Worm (Caenorhabditis elegans) whole organism, L2 larva: Measurements from ENCODE around the gene ntp-1.
A peak's percentile ranks its signal among the peaks of the same experiment; 100 is the strongest.

Experiments
- F13H6.1 ChIP-seq: sonication (generic microtip); optimal IDR thresholded peaks from 2 replicates; lab custom pipeline; 2016; ENCODE audit warnings: missing genetic modification characterization, missing compliant biosample characterization
- R02D3.7 ChIP-seq: fragments of 150-350 bp; optimal IDR thresholded peaks from 2 replicates; lab custom pipeline; 2014; ENCODE audit warnings: missing biosample characterization, missing genetic modification characterization
- Y55F3AM.14 ChIP-seq: fragments of 200-800 bp; sonication (Bioruptor generic); optimal IDR thresholded peaks from 2 replicates; lab custom pipeline; 2018; ENCODE audit warnings: mild to moderate bottlenecking, missing genetic modification characterization, missing compliant biosample characterization
- alr-1 ChIP-seq: fragments of 150-350 bp; optimal IDR thresholded peaks from 2 replicates; lab custom pipeline; 2014; ENCODE audit warnings: missing biosample characterization, missing genetic modification characterization
- blmp-1 ChIP-seq: sonication (generic microtip); optimal IDR thresholded peaks from 2 replicates; lab custom pipeline; 2017; ENCODE audit warnings: missing genetic modification characterization, mild to moderate bottlenecking, missing compliant biosample characterization, antibody characterized with exemption, moderate library complexity; ENCODE audit not compliant: insufficient read depth
- ceh-82 ChIP-seq: fragments of 150-350 bp; optimal IDR thresholded peaks from 2 replicates; lab custom pipeline; 2014; ENCODE audit warnings: missing biosample characterization, missing genetic modification characterization
- crh-2 ChIP-seq: sonication (generic microtip); optimal IDR thresholded peaks from 2 replicates; lab custom pipeline; 2017; ENCODE audit warnings: missing biosample characterization, missing genetic modification characterization
- dmd-4 ChIP-seq: sonication (generic microtip); optimal IDR thresholded peaks from 2 replicates; lab custom pipeline; 2017; ENCODE audit warnings: missing biosample characterization, missing genetic modification characterization
- egl-27 ChIP-seq: sonication (generic microtip); optimal IDR thresholded peaks from 3 replicates; lab custom pipeline; 2017; ENCODE audit warnings: missing biosample characterization, missing genetic modification reagents, missing genetic modification characterization
- elt-1 ChIP-seq: fragments of 150-350 bp; optimal IDR thresholded peaks from 2 replicates; lab custom pipeline; 2014; ENCODE audit warnings: missing biosample characterization, missing genetic modification characterization
- elt-3 ChIP-seq: sonication (generic microtip); optimal IDR thresholded peaks from 2 replicates; lab custom pipeline; 2017; ENCODE audit warnings: missing biosample characterization, missing genetic modification characterization
- fos-1 ChIP-seq: fragments of 150-350 bp; optimal IDR thresholded peaks from 2 replicates; lab custom pipeline; 2014; ENCODE audit warnings: missing biosample characterization, missing genetic modification characterization
- gmeb-1 ChIP-seq: fragments of 150-350 bp; optimal IDR thresholded peaks from 2 replicates; lab custom pipeline; 2014; ENCODE audit warnings: missing biosample characterization, missing genetic modification characterization
- lin-13 ChIP-seq: fragments of 150-350 bp; optimal IDR thresholded peaks from 2 replicates; lab custom pipeline; 2014; ENCODE audit warnings: missing biosample characterization, missing genetic modification reagents, missing genetic modification characterization
- lin-39 ChIP-seq: fragments of 150-350 bp; optimal IDR thresholded peaks from 2 replicates; lab custom pipeline; 2014; ENCODE audit warnings: missing biosample characterization, missing genetic modification reagents, missing genetic modification characterization
- lsy-2 ChIP-seq, 2 experiments: fragments of 150-350 bp in 1 of 2; sonication (generic microtip) in 1 of 2; optimal IDR thresholded peaks; 2 replicates each; lab custom pipeline; 2014 to 2017; ENCODE audit warnings: missing biosample characterization in 2 of 2, missing genetic modification characterization in 2 of 2
- mdl-1 ChIP-seq, 2 experiments: fragments of 150-350 bp in 1 of 2; sonication (generic microtip) in 1 of 2; optimal IDR thresholded peaks; 2 replicates each; lab custom pipeline; 2017; ENCODE audit warnings: missing biosample characterization in 2 of 2, missing genetic modification characterization in 2 of 2
- nhr-10 ChIP-seq: sonication (generic microtip); optimal IDR thresholded peaks from 2 replicates; lab custom pipeline; 2017; ENCODE audit warnings: missing biosample characterization, missing genetic modification characterization
- nhr-11 ChIP-seq: fragments of 150-350 bp; optimal IDR thresholded peaks from 2 replicates; lab custom pipeline; 2014; ENCODE audit warnings: missing biosample characterization, missing genetic modification characterization
- nhr-12 ChIP-seq: fragments of 150-350 bp; optimal IDR thresholded peaks from 2 replicates; lab custom pipeline; 2014; ENCODE audit warnings: missing biosample characterization, missing genetic modification characterization
- nhr-21 ChIP-seq: fragments of 150-350 bp; optimal IDR thresholded peaks from 2 replicates; lab custom pipeline; 2014; ENCODE audit warnings: missing biosample characterization, missing genetic modification characterization
- nhr-23 ChIP-seq: fragments of 150-350 bp; optimal IDR thresholded peaks from 2 replicates; lab custom pipeline; 2014; ENCODE audit warnings: missing biosample characterization, missing genetic modification reagents, missing genetic modification characterization
- nhr-237 ChIP-seq: fragments of 150-350 bp; optimal IDR thresholded peaks from 2 replicates; lab custom pipeline; 2014; ENCODE audit warnings: missing biosample characterization, missing genetic modification characterization
- nhr-25 ChIP-seq: fragments of 150-350 bp; sonication (generic microtip); optimal IDR thresholded peaks from 3 replicates; lab custom pipeline; 2014; ENCODE audit warnings: missing biosample characterization, missing genetic modification characterization
- nhr-77 ChIP-seq: fragments of 150-350 bp; optimal IDR thresholded peaks from 2 replicates; lab custom pipeline; 2014; ENCODE audit warnings: missing biosample characterization, missing genetic modification characterization
- peb-1 ChIP-seq: fragments of 150-350 bp; optimal IDR thresholded peaks from 2 replicates; lab custom pipeline; 2014; ENCODE audit warnings: missing biosample characterization, missing genetic modification characterization
- sem-4 ChIP-seq: fragments of 150-350 bp; optimal IDR thresholded peaks from 2 replicates; lab custom pipeline; 2014; ENCODE audit warnings: missing biosample characterization, missing genetic modification reagents, missing genetic modification characterization
- skn-1 ChIP-seq: sonication (generic microtip); optimal IDR thresholded peaks from 2 replicates; lab custom pipeline; 2017; ENCODE audit warnings: missing biosample characterization, missing genetic modification characterization
- sma-3 ChIP-seq: sonication (generic microtip); optimal IDR thresholded peaks from 2 replicates; lab custom pipeline; 2016; ENCODE audit warnings: missing genetic modification reagents, missing genetic modification characterization, missing compliant biosample characterization
- sma-9 ChIP-seq, 2 experiments: fragments of 150-350 bp in 1 of 2; sonication (generic microtip) in 1 of 2; optimal IDR thresholded peaks; 2 replicates each; lab custom pipeline; 2014 to 2016; ENCODE audit warnings: missing genetic modification characterization in 2 of 2, mild to moderate bottlenecking in 1 of 2, missing biosample characterization in 1 of 2, missing compliant biosample characterization in 1 of 2, missing genetic modification reagents in 1 of 2, moderate library complexity in 1 of 2
- snpc-4 ChIP-seq: fragments of 150-350 bp; optimal IDR thresholded peaks from 2 replicates; lab custom pipeline; 2014; ENCODE audit warnings: missing biosample characterization, missing genetic modification characterization
- unc-39 ChIP-seq: fragments of 150-350 bp; optimal IDR thresholded peaks from 2 replicates; lab custom pipeline; 2014; ENCODE audit warnings: missing biosample characterization, missing genetic modification characterization
- unc-55 ChIP-seq: fragments of 150-350 bp; sonication (generic microtip); optimal IDR thresholded peaks from 3 replicates; lab custom pipeline; 2014; ENCODE audit warnings: missing biosample characterization, missing genetic modification reagents, missing genetic modification characterization
- unc-62 ChIP-seq: fragments of 150-350 bp; optimal IDR thresholded peaks from 2 replicates; lab custom pipeline; 2014; ENCODE audit warnings: missing biosample characterization, missing genetic modification reagents, missing genetic modification characterization
- zag-1 ChIP-seq: fragments of 150-350 bp; optimal IDR thresholded peaks from 2 replicates; lab custom pipeline; 2014; ENCODE audit warnings: missing biosample characterization, missing genetic modification characterization
- ztf-11 ChIP-seq: sonication (generic microtip); optimal IDR thresholded peaks from 2 replicates; lab custom pipeline; 2017; ENCODE audit warnings: missing biosample characterization, missing genetic modification characterization
- ztf-4 ChIP-seq: fragments of 150-350 bp; optimal IDR thresholded peaks from 2 replicates; lab custom pipeline; 2014; ENCODE audit warnings: missing biosample characterization, missing genetic modification characterization

ntp-1 gene

DNA sequence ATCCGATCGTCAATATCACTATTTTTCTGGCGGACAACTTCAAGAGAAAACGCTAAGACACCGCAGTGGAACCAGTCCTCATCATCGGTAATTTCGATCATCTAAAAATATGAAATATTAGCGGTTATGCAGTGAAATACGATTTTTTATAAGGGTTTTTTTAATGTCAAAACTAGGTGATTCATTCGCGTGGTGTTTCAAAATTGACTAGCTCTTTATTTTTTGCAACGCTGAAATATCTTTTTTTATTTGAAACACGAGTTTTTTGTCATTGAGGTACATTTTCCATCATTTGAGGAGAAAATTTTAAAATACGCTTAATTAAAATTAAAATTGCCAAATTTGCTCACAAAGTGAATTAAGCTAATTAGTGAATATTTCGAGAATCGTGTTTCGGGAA is 35.1 kb downstream of the ntp-1 start, which contains the start of gene dsb-3:
TSS of gene dsb-3 (minus strand) at position 101 of the 400 bp plus-strand sequence.
- TF ChIP-seq unc-39, result no peak
- TF ChIP-seq sem-4 (tag; lab: Kevin White, UChicago), result no peak
- TF ChIP-seq unc-62 (GFP tag; lab: Kevin White, UChicago), result no peak
- TF ChIP-seq peb-1 (tag; lab: Kevin White, UChicago), result no peak
- TF ChIP-seq F13H6.1, result no peak
- no peak for TF ChIP-seq sma-9 (GFP tag; optimal IDR thresholded peaks at IDR 0.05; lab: Kevin White, UChicago)
- TF ChIP-seq sma-9 (tag; optimal IDR thresholded peaks at IDR 0.05; lab: Kevin White, UChicago), result no peak
- no peak for TF ChIP-seq alr-1 (tag; lab: Kevin White, UChicago)
- no peak for TF ChIP-seq unc-55 (GFP tag; lab: Kevin White, UChicago)
- TF ChIP-seq fos-1, result no peak
- TF ChIP-seq ztf-11, result no peak
- no peak for TF ChIP-seq R02D3.7 (tag; lab: Kevin White, UChicago)
- TF ChIP-seq sma-3 (GFP tag; lab: Kevin White, UChicago), result no peak
- TF ChIP-seq nhr-10 (tag; lab: Kevin White, UChicago), result no peak
- TF ChIP-seq lsy-2 (tag; optimal IDR thresholded peaks at IDR 0.05; lab: Kevin White, UChicago), result no peak
- TF ChIP-seq ceh-82 (tag; lab: Kevin White, UChicago), result no peak
- TF ChIP-seq, all 48 proteins: peak for 0

DNA sequence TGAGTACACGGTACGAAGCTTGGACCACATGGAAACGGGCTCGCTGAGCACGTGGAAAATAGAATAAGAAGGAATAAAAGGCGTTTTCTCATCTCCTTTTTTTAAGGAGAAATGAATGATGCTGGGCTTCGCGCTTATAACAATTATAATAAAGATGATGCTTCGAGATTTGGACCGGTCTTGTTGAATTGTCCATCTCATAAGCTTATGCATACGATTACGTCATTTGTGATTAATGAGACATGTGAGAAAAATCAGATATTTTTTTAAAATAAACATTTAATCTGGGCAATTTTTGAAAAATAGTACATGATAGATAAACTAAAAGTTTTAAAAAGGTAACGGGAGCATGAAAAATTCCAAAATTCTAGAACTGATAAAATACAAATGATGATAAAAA is 37.4 kb downstream of the ntp-1 start, which contains the start of gene C46A5.4:
TSS of gene C46A5.4 (minus strand) at position 101 of the 400 bp plus-strand sequence.
- TF ChIP-seq Y55F3AM.14 (no peak), R02D3.7 (tag; lab: Kevin White, UChicago) (no peak), nhr-21 (tag; lab: Kevin White, UChicago) (no peak), egl-27 (no peak), snpc-4 (no peak), mdl-1 (tag; optimal IDR thresholded peaks at IDR 0.05; lab: Kevin White, UChicago) (no peak), ztf-11 (no peak), zag-1 (tag; lab: Kevin White, UChicago) (no peak), unc-62 (GFP tag; lab: Kevin White, UChicago) (no peak), ztf-4 (no peak)

DNA sequence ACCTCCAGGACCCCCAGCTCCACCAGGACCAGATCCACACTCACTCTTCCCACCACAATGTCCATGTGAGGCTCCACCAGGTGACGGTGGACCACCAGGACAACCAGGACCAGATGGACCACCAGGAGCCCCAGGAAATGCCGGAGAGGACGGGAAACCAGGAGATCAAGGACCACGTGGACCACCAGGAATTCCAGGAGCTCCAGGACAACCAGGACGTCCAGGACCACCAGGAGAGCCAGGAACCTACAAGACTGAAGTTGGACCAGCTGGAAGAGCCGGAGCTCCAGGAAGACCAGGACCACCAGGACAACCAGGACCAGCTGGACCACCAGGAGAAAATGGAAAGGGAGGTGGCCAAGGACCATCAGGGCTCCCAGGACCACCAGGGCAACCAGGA is 40.5 kb downstream of the ntp-1 start:
- TF ChIP-seq Y55F3AM.14, result no peak
- no peak for TF ChIP-seq nhr-21 (tag; lab: Kevin White, UChicago)
- no peak for TF ChIP-seq gmeb-1
- TF ChIP-seq unc-62 (GFP tag; lab: Kevin White, UChicago), result no peak

DNA sequence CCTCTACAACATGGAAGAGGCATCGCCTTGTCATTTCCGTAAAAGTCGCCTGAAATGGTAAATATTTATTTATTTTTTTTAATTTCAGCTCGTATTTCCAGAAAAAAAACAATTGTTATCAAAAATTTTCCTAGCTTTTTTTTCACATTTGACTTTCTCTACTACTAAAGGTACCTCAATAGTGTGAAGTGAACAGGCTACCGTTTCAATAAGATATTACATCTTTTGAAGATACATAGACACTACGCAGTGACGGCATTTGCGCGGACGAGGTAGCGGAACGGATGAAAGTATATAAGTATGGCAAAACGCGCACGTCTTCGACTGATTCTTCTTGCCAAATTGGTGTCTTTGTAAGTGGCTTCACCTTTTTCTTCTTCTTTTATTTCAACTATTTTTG is 41.5 kb downstream of the ntp-1 start, which contains the start of gene col-14:
TSS of gene col-14 (plus strand) at position 301 of the 400 bp plus-strand sequence.
- no peak for TF ChIP-seq unc-55 (GFP tag; lab: Kevin White, UChicago)
- no peak for TF ChIP-seq sem-4 (tag; lab: Kevin White, UChicago)
- no peak for TF ChIP-seq sma-9 (GFP tag; optimal IDR thresholded peaks at IDR 0.05; lab: Kevin White, UChicago)
- no peak for TF ChIP-seq sma-9 (tag; optimal IDR thresholded peaks at IDR 0.05; lab: Kevin White, UChicago)
- no peak for TF ChIP-seq nhr-12
- TF ChIP-seq elt-1 (tag; lab: Kevin White, UChicago), result no peak
- no peak for TF ChIP-seq nhr-237 (tag; lab: Kevin White, UChicago)
- no peak for TF ChIP-seq blmp-1 (tag; lab: Kevin White, UChicago)
- TF ChIP-seq F13H6.1, result no peak
- no peak for TF ChIP-seq Y55F3AM.14
- TF ChIP-seq nhr-10 (tag; lab: Kevin White, UChicago), result no peak
- TF ChIP-seq elt-3 (tag; lab: Kevin White, UChicago), result no peak
- TF ChIP-seq dmd-4 (tag; lab: Kevin White, UChicago), result no peak
- no peak for TF ChIP-seq nhr-77 (tag; lab: Kevin White, UChicago)
- TF ChIP-seq nhr-11 (tag; lab: Kevin White, UChicago), result no peak

DNA sequence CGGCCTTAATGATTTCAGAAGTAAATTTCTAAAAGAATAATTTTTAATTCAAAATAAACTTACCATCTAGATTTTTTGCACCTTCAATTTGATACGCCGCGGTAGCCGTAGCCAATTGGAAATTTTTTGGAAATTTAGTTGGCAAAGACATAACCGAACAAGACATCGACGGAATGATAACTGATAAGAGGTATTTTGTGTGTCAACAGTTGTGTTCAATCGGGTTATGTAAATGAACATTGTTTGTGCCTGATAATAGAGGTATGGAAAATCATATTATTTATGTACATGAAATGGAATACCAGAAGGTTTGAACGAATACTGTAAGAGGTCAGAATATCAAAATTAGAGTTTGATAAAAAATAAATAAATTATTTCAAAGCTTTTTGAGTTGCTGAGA is 46.8 kb downstream of the ntp-1 start, which contains the start of gene klo-1:
TSS of gene klo-1 (minus strand) at position 388 of the 400 bp plus-strand sequence.
- TF ChIP-seq nhr-10 (tag; lab: Kevin White, UChicago) (no peak), lsy-2 (tag; optimal IDR thresholded peaks at IDR 0.05; lab: Kevin White, UChicago) (no peak), crh-2 (peak; percentile 54), lin-39 (tag; lab: Kevin White, UChicago) (no peak), nhr-11 (tag; lab: Kevin White, UChicago) (no peak), egl-27 (no peak), dmd-4 (tag; lab: Kevin White, UChicago) (no peak), nhr-21 (tag; lab: Kevin White, UChicago) (no peak), mdl-1 (tag; optimal IDR thresholded peaks at IDR 0.05; lab: Kevin White, UChicago) (no peak), elt-3 (tag; lab: Kevin White, UChicago) (no peak), nhr-23 (tag; lab: Kevin White, UChicago) (no peak), skn-1 (tag; lab: Kevin White, UChicago) (no peak), blmp-1 (tag; lab: Kevin White, UChicago) (no peak), unc-55 (GFP tag; lab: Kevin White, UChicago) (no peak), sem-4 (tag; lab: Kevin White, UChicago) (no peak), nhr-237 (tag; lab: Kevin White, UChicago) (no peak), alr-1 (tag; lab: Kevin White, UChicago) (no peak), lin-13 (GFP tag; lab: Kevin White, UChicago) (no peak), elt-1 (tag; lab: Kevin White, UChicago) (no peak), fos-1 (peak; percentile 83), sma-9 (GFP tag; optimal IDR thresholded peaks at IDR 0.05; lab: Kevin White, UChicago) (peak; percentile 38), sma-9 (tag; optimal IDR thresholded peaks at IDR 0.05; lab: Kevin White, UChicago) (no peak), gmeb-1 (no peak), nhr-25 (no peak), nhr-12 (no peak)
